Worm (Caenorhabditis elegans) whole organism, L3 larva: ENCODE results near the gene grld-1.
A peak's percentile ranks its signal among the peaks of the same experiment; 100 is the strongest.

Experiments
- R02D3.7 ChIP-seq: fragments of 150-350 bp; optimal IDR thresholded peaks from 2 replicates; lab custom pipeline; 2014; ENCODE audit warnings: missing biosample characterization, missing genetic modification characterization
- ZK546.5 ChIP-seq: sonication (generic microtip); optimal IDR thresholded peaks from 2 replicates; lab custom pipeline; 2017; ENCODE audit warnings: missing biosample characterization, missing genetic modification characterization
- aly-2 ChIP-seq: fragments of 150-350 bp; optimal IDR thresholded peaks from 2 replicates; lab custom pipeline; 2014; ENCODE audit warnings: missing biosample characterization, missing genetic modification characterization
- ceh-28 ChIP-seq: fragments of 150-350 bp; optimal IDR thresholded peaks from 2 replicates; lab custom pipeline; 2014; ENCODE audit warnings: missing biosample characterization, missing genetic modification reagents, missing genetic modification characterization
- ceh-82 ChIP-seq: fragments of 150-350 bp; optimal IDR thresholded peaks from 2 replicates; lab custom pipeline; 2014; ENCODE audit warnings: missing biosample characterization, missing genetic modification characterization
- daf-12 ChIP-seq: fragments of 150-350 bp; optimal IDR thresholded peaks from 2 replicates; lab custom pipeline; 2014; ENCODE audit warnings: missing biosample characterization, missing genetic modification reagents, missing genetic modification characterization
- egl-27 ChIP-seq: sonication (generic microtip); optimal IDR thresholded peaks from 4 replicates; lab custom pipeline; 2017; ENCODE audit warnings: missing biosample characterization, missing genetic modification reagents, missing genetic modification characterization
- egl-5 ChIP-seq: fragments of 150-350 bp; optimal IDR thresholded peaks from 2 replicates; lab custom pipeline; 2017; ENCODE audit warnings: missing biosample characterization, missing genetic modification reagents, missing genetic modification characterization, inconsistent platforms
- elt-2 ChIP-seq: sonication (generic microtip); optimal IDR thresholded peaks from 2 replicates; lab custom pipeline; 2016; ENCODE audit warnings: missing genetic modification reagents, mild to moderate bottlenecking, missing genetic modification characterization, missing compliant biosample characterization
- elt-3 ChIP-seq, 3 experiments: fragments of 150-350 bp in 1 of 3; sonication (generic microtip) in 2 of 3; optimal IDR thresholded peaks; 2 replicates in 2 of 3; 4 replicates in 1 of 3; lab custom pipeline; 2014 to 2017; ENCODE audit warnings: missing biosample characterization in 3 of 3, missing genetic modification characterization in 3 of 3
- eor-1 ChIP-seq, 2 experiments: fragments of 150-350 bp; optimal IDR thresholded peaks; 2 replicates each; lab custom pipeline; 2014 to 2018; ENCODE audit warnings: missing biosample characterization in 2 of 2, missing genetic modification characterization in 2 of 2
- fkh-10 ChIP-seq: sonication (generic microtip); optimal IDR thresholded peaks from 2 replicates; lab custom pipeline; 2017; ENCODE audit warnings: missing biosample characterization, missing genetic modification reagents, missing genetic modification characterization
- fkh-2 ChIP-seq: fragments of 150-350 bp; optimal IDR thresholded peaks from 2 replicates; lab custom pipeline; 2014; ENCODE audit warnings: missing biosample characterization, missing genetic modification reagents, missing genetic modification characterization
- hmg-11 ChIP-seq: sonication (generic microtip); optimal IDR thresholded peaks from 2 replicates; lab custom pipeline; 2016; ENCODE audit warnings: missing genetic modification characterization, missing compliant biosample characterization
- jun-1 ChIP-seq: fragments of 150-350 bp; optimal IDR thresholded peaks from 2 replicates; lab custom pipeline; 2014; ENCODE audit warnings: missing biosample characterization, missing genetic modification reagents, missing genetic modification characterization
- lin-15B ChIP-seq: fragments of 150-350 bp; optimal IDR thresholded peaks from 2 replicates; lab custom pipeline; 2014; ENCODE audit warnings: missing biosample characterization, missing genetic modification characterization
- lin-39 ChIP-seq: fragments of 150-350 bp; optimal IDR thresholded peaks from 2 replicates; lab custom pipeline; 2018; ENCODE audit warnings: missing biosample characterization, missing genetic modification reagents, missing genetic modification characterization
- lsy-12 ChIP-seq: sonication (generic microtip); optimal IDR thresholded peaks from 2 replicates; lab custom pipeline; 2016; ENCODE audit warnings: mild to moderate bottlenecking, missing genetic modification characterization, missing compliant biosample characterization
- mdl-1 ChIP-seq: fragments of 150-350 bp; optimal IDR thresholded peaks from 2 replicates; lab custom pipeline; 2014; ENCODE audit warnings: missing biosample characterization, missing genetic modification characterization
- mml-1 ChIP-seq: fragments of 150-350 bp; sonication (generic microtip); optimal IDR thresholded peaks from 3 replicates; lab custom pipeline; 2014; ENCODE audit warnings: missing biosample characterization, missing genetic modification characterization
- nfya-1 ChIP-seq: sonication (generic microtip); optimal IDR thresholded peaks from 2 replicates; lab custom pipeline; 2017; ENCODE audit warnings: missing genetic modification characterization, mild to moderate bottlenecking, missing compliant biosample characterization, antibody characterized with exemption, moderate library complexity; ENCODE audit not compliant: insufficient read depth
- nhr-12 ChIP-seq: fragments of 150-350 bp; optimal IDR thresholded peaks from 2 replicates; lab custom pipeline; 2014; ENCODE audit warnings: missing biosample characterization, missing genetic modification characterization
- nhr-23 ChIP-seq: fragments of 150-350 bp; optimal IDR thresholded peaks from 2 replicates; lab custom pipeline; 2014; ENCODE audit warnings: missing biosample characterization, missing genetic modification reagents, missing genetic modification characterization
- nhr-237 ChIP-seq: fragments of 150-350 bp; optimal IDR thresholded peaks from 2 replicates; lab custom pipeline; 2014; ENCODE audit warnings: missing biosample characterization, missing genetic modification characterization
- nhr-25 ChIP-seq: sonication (generic microtip); optimal IDR thresholded peaks from 2 replicates; lab custom pipeline; 2017; ENCODE audit warnings: missing biosample characterization, missing genetic modification characterization
- nhr-28 ChIP-seq: fragments of 150-350 bp; optimal IDR thresholded peaks from 2 replicates; lab custom pipeline; 2014; ENCODE audit warnings: missing biosample characterization, missing genetic modification characterization
- nhr-43 ChIP-seq: sonication (generic microtip); optimal IDR thresholded peaks from 2 replicates; lab custom pipeline; 2016; ENCODE audit warnings: mild to moderate bottlenecking, missing genetic modification characterization, missing compliant biosample characterization; ENCODE audit not compliant: poor library complexity, severe bottlenecking
- nhr-67 ChIP-seq: fragments of 150-350 bp; optimal IDR thresholded peaks from 2 replicates; lab custom pipeline; 2014; ENCODE audit warnings: missing biosample characterization, missing genetic modification characterization
- nhr-76 ChIP-seq: fragments of 150-350 bp; sonication (generic microtip); optimal IDR thresholded peaks from 5 replicates; lab custom pipeline; 2014; ENCODE audit warnings: missing biosample characterization, missing genetic modification characterization
- nhr-77 ChIP-seq: fragments of 150-350 bp; optimal IDR thresholded peaks from 2 replicates; lab custom pipeline; 2014; ENCODE audit warnings: missing biosample characterization, missing genetic modification characterization
- pha-4 ChIP-seq: fragments of 150-350 bp; optimal IDR thresholded peaks from 2 replicates; lab custom pipeline; 2014; ENCODE audit warnings: missing biosample characterization, missing genetic modification reagents, missing genetic modification characterization
- pqm-1 ChIP-seq: fragments of 150-350 bp; optimal IDR thresholded peaks from 2 replicates; lab custom pipeline; 2017; ENCODE audit warnings: missing biosample characterization, missing genetic modification characterization, inconsistent platforms
- sea-2 ChIP-seq: fragments of 150-350 bp; sonication (generic microtip); optimal IDR thresholded peaks from 4 replicates; lab custom pipeline; 2014; ENCODE audit warnings: missing biosample characterization, missing genetic modification reagents, missing genetic modification characterization
- skn-1 ChIP-seq: fragments of 150-350 bp; optimal IDR thresholded peaks from 2 replicates; lab custom pipeline; 2014; ENCODE audit warnings: missing biosample characterization, missing genetic modification characterization
- snpc-4 ChIP-seq: fragments of 150-350 bp; optimal IDR thresholded peaks from 2 replicates; lab custom pipeline; 2014; ENCODE audit warnings: missing biosample characterization, missing genetic modification characterization
- tbx-2 ChIP-seq: sonication (generic microtip); optimal IDR thresholded peaks from 2 replicates; lab custom pipeline; 2016; ENCODE audit warnings: mild to moderate bottlenecking, missing genetic modification characterization, missing compliant biosample characterization
- zag-1 ChIP-seq: fragments of 150-350 bp; optimal IDR thresholded peaks from 2 replicates; lab custom pipeline; 2014; ENCODE audit warnings: missing biosample characterization, missing genetic modification characterization
- ztf-11 ChIP-seq: fragments of 150-350 bp; optimal IDR thresholded peaks from 2 replicates; lab custom pipeline; 2014; ENCODE audit warnings: missing biosample characterization, missing genetic modification characterization

Gene grld-1

DNA sequence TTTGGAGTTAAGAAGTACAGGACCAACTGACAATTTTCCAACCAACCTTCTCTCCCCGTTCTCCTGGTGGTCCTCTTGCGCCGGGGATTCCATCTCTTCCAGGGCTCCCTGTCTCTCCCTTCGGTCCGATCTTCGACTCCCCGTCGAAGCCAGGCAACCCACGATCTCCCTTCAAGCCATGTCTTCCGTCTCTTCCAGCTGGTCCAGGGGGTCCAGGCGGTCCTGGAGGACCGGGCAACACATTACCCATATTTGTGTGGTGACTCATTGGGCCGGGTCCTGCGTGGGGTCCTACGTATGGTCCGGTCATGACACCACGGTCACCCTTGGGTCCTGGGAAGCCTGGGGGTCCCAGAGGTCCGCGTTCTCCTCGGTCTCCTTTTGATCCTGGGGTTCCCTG lies 15.3 kb upstream of the grld-1 start:
- no peak for TF ChIP-seq lsy-12 (tag; lab: Kevin White, UChicago)
- no peak for TF ChIP-seq pha-4 (tag; lab: Kevin White, UChicago)
- no peak for TF ChIP-seq nhr-28 (tag; lab: Kevin White, UChicago)
- TF ChIP-seq lin-39 (tag; lab: Kevin White, UChicago): no peak
- TF ChIP-seq nhr-25 (tag; lab: Kevin White, UChicago): no peak
- no peak for TF ChIP-seq fkh-2
- no peak for TF ChIP-seq sea-2 (GFP tag; lab: Kevin White, UChicago)
- no peak for TF ChIP-seq nhr-23
- TF ChIP-seq elt-2 (tag; lab: Kevin White, UChicago): no peak
- no peak for TF ChIP-seq nfya-1
- TF ChIP-seq, all 47 proteins: peak for 0

DNA sequence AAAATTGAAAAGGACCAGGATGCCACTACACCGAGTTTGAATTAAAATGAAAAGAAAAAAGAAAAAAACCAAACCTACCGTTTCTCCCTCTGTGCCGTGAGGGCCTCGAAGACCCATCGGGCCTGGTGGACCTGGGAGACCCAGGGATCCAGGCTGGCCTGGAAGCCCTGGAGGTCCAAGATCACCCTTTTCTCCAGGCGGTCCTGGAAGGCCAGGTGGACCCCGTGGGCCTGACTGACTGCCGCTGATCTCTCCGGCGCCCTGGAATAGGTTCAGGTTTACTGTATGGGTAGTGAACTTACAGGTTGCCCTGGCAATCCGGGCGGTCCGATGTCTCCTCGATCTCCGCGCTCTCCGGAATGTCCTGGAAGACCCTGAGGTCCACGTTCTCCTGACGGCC lies 13.9 kb upstream of the grld-1 start:
- TF ChIP-seq skn-1 (tag; lab: Kevin White, UChicago) (no peak), aly-2 (tag; lab: Kevin White, UChicago) (no peak), nhr-77 (tag; lab: Kevin White, UChicago) (no peak), pha-4 (tag; lab: Kevin White, UChicago) (no peak), egl-27 (tag; lab: Kevin White, UChicago) (no peak), nhr-237 (tag; lab: Kevin White, UChicago) (no peak), mdl-1 (no peak), sea-2 (GFP tag; lab: Kevin White, UChicago) (no peak), nhr-28 (tag; lab: Kevin White, UChicago) (no peak), elt-3 (tag; optimal IDR thresholded peaks at IDR 0.05; lab: Kevin White, UChicago) (no peak), ztf-11 (tag; lab: Kevin White, UChicago) (no peak), ceh-82 (tag; lab: Kevin White, UChicago) (no peak), elt-2 (tag; lab: Kevin White, UChicago) (no peak), nfya-1 (no peak)

DNA sequence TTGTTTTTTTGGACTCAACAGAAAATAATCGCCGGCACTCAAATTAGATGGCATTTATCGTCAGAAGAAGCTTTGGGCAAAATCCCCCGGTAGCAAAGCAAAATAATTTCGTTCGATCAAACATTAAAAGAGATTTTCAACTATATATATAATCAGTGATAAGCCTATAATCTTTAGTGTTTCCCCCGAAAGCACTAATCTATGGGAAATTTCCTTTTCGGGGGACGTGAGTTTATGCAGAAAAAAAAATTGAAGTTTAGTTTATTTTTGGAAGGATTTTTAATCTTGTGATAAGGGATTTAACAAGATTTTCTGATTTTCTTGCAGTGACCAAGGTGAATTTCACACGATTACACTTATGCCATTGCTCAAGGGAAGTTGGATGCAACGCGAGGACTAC lies 8.2 kb upstream of the grld-1 start:
- no peak for TF ChIP-seq nhr-76
- TF ChIP-seq ztf-11 (tag; lab: Kevin White, UChicago): no peak
- no peak for TF ChIP-seq nhr-237 (tag; lab: Kevin White, UChicago)
- TF ChIP-seq lin-15B (tag; lab: Kevin White, UChicago): no peak
- no peak for TF ChIP-seq tbx-2
- TF ChIP-seq nhr-12: no peak
- no peak for TF ChIP-seq elt-3 (tag; optimal IDR thresholded peaks at IDR 0.05; lab: Kevin White, UChicago)
- no peak for TF ChIP-seq nhr-28 (tag; lab: Kevin White, UChicago)
- TF ChIP-seq nfya-1: no peak
- no peak for TF ChIP-seq aly-2 (tag; lab: Kevin White, UChicago)
- TF ChIP-seq zag-1: no peak
- no peak for TF ChIP-seq snpc-4
- TF ChIP-seq ceh-28: no peak
- TF ChIP-seq ceh-82 (tag; lab: Kevin White, UChicago): no peak
- TF ChIP-seq fkh-10 (GFP tag; lab: Kevin White, UChicago): no peak
- TF ChIP-seq eor-1 (tag; optimal IDR thresholded peaks at IDR 0.05; lab: Kevin White, UChicago): no peak
- no peak for TF ChIP-seq daf-12

DNA sequence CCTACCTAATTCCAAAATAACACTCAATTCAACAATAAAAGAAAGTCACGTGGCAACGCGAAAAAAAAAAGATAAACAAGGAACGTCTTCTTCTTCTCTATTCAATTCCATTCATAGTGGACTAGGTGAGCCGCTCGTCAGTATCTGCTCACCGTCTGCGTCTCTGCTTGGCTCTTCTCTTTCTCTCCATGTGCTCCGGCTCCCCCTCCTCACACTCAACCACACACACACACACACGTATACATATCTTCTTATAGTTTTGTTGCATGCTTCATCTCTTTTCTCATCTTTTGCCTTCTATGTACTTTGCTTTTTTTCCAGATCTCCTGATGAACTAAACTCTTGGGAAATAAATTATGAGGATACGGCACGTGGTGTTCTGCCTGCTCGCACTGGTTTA lies 6.4 kb upstream of the grld-1 start, which contains the start of gene daf-1:
Gene daf-1 (plus strand): TSS at position 322 of the 400 bp plus-strand sequence.
- TF ChIP-seq mdl-1: peak; percentile 26
- TF ChIP-seq elt-3 (tag; optimal IDR thresholded peaks at IDR 0.05; lab: Kevin White, UChicago): no peak
- no peak for TF ChIP-seq aly-2 (tag; lab: Kevin White, UChicago)
- no peak for TF ChIP-seq mml-1
- peak; percentile 57 for TF ChIP-seq nfya-1
- TF ChIP-seq nhr-67 (tag; lab: Kevin White, UChicago): no peak
- TF ChIP-seq pqm-1 (tag; lab: Kevin White, UChicago): peak; percentile 14
- TF ChIP-seq egl-5 (tag; lab: Kevin White, UChicago): no peak
- peak; percentile 7 for TF ChIP-seq snpc-4
- TF ChIP-seq lin-39 (tag; lab: Kevin White, UChicago): peak; percentile 35
- TF ChIP-seq nhr-76: no peak
- no peak for TF ChIP-seq R02D3.7
- TF ChIP-seq nhr-43: no peak
- no peak for TF ChIP-seq ztf-11 (tag; lab: Kevin White, UChicago)
- peak; percentile 62 for TF ChIP-seq hmg-11 (tag; lab: Kevin White, UChicago)
- TF ChIP-seq jun-1 (tag; lab: Kevin White, UChicago): no peak
- no peak for TF ChIP-seq nhr-25 (tag; lab: Kevin White, UChicago)
- TF ChIP-seq egl-27 (tag; lab: Kevin White, UChicago): no peak
- TF ChIP-seq ceh-82 (tag; lab: Kevin White, UChicago): no peak
- TF ChIP-seq ZK546.5 (tag; lab: Kevin White, UChicago): no peak
- TF ChIP-seq fkh-10 (GFP tag; lab: Kevin White, UChicago): peak; percentile 85
